Worm (Caenorhabditis elegans): ENCODE measurements around the gene nhr-234.

DNA sequence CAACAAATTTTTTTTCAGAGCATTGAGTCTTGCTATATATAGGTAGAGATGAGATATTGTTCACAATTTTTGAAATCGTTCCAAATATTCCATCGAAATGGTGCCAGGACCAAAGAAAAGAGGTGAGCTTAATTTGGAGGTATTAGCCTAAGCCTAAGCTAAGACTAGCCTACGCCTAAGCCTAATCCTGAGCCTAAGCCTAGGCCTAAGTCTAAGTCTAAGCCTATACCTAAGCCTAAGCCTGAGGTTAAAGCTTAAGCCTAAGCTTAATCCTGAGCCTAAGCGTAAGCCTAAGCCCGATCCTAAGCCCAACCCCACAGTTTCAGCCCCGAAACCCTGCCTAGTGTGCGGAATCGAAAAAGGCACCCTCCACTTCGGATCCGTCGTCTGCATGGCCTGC is at the start of gene nhr-234:
- TF ChIP-seq tbx-11 (GFP tag; IDR thresholded peaks at IDR 0.05) (no peak), ets-7 (tag; optimal IDR thresholded peaks at IDR 0.05) (no peak), ama-1 (optimal IDR thresholded peaks at IDR 0.05) (no peak), sea-1 (GFP tag; conservative IDR thresholded peaks at IDR 0.05) (no peak), hmbx-1 (tag; optimal IDR thresholded peaks at IDR 0.05) (no peak), flt-1 (GFP tag; IDR thresholded peaks at IDR 0.05) (no peak), hnd-1 (tag; optimal IDR thresholded peaks at IDR 0.05) (no peak), tbx-37 (GFP tag; conservative IDR thresholded peaks at IDR 0.05) (no peak), scrt-1 (GFP tag; IDR thresholded peaks at IDR 0.05) (no peak), pes-1 (GFP tag; IDR thresholded peaks at IDR 0.05) (no peak)
